Fruit fly (Drosophila melanogaster): ENCODE measurements around the gene Ucp4B.

Gene Ucp4B

dm6 chr2L:6019352-6020131 lies 49.9 kb downstream of the Ucp4B start, which contains the start of gene H2.0 (continued):
- TF ChIP-seq caup (GFP tag; optimal IDR thresholded peaks at IDR 0.05; ENCODE audit: severe bottlenecking) (no peak), trem (tag; optimal IDR thresholded peaks at IDR 0.05) (peak; percentile 23), CG1832 (GFP tag; optimal IDR thresholded peaks at IDR 0.05) (peak; percentile 50), nmo (GFP tag; optimal IDR thresholded peaks at IDR 0.05) (peak; percentile 59), row (GFP tag; IDR thresholded peaks at IDR 0.05) (peak; percentile 67), gem (tag; optimal IDR thresholded peaks at IDR 0.05) (peak; percentile 68), sr (GFP tag; IDR thresholded peaks at IDR 0.05) (peak; percentile 68; the same call in 2 of the 3 replicates), CG16815 (GFP tag; optimal IDR thresholded peaks at IDR 0.05) (peak; percentile 44), CG12391 (tag; optimal IDR thresholded peaks at IDR 0.05) (peak; percentile 45), crol (GFP tag; IDR thresholded peaks at IDR 0.05) (no peak), chn (GFP tag; optimal IDR thresholded peaks at IDR 0.05) (peak; percentile 30), sd (tag; optimal IDR thresholded peaks at IDR 0.05) (peak; percentile 88), CG16863 (GFP tag; optimal IDR thresholded peaks at IDR 0.05) (peak; percentile 13), Ptx1 (GFP tag; IDR thresholded peaks at IDR 0.05) (0 out of 2 replicates have a peak, but pooled peaks have one; percentile 15), Vsx1 (GFP tag; optimal IDR thresholded peaks at IDR 0.05) (peak; percentile 50), CG4707 (GFP tag; optimal IDR thresholded peaks at IDR 0.05) (peak; percentile 1), Bgb (GFP tag; IDR thresholded peaks at IDR 0.05; ENCODE audit: partially characterized antibody) (0 out of 2 replicates have a peak, but pooled peaks have one; percentile 10), org-1 (GFP tag; optimal IDR thresholded peaks at IDR 0.05) (peak; percentile 39), en (GFP tag; optimal IDR thresholded peaks at IDR 0.05) (no peak), oc (tag; optimal IDR thresholded peaks at IDR 0.05) (peak; percentile 6), Kr (GFP tag; optimal IDR thresholded peaks at IDR 0.05) (peak; percentile 7), CG7556 (GFP tag; optimal IDR thresholded peaks at IDR 0.05) (peak; percentile 34), fd96Cb (tag; optimal IDR thresholded peaks at IDR 0.05) (peak; percentile 38), CG9609 (GFP tag; optimal IDR thresholded peaks at IDR 0.05) (no peak), lbe (GFP tag; optimal IDR thresholded peaks at IDR 0.05) (no peak), Doc3 (GFP tag; IDR thresholded peaks at IDR 0.05; ENCODE audit: partially characterized antibody) (no peak), ind (GFP tag; optimal IDR thresholded peaks at IDR 0.05) (no peak), CG2120 (GFP tag; optimal IDR thresholded peaks at IDR 0.05) (peak; percentile 29), Hr3 (GFP tag; optimal IDR thresholded peaks at IDR 0.05) (peak; percentile 8), Med (GFP tag) (peak; percentile 26)

dm6 chr2L:6020535-6020934 lies 50.9 kb downstream of the Ucp4B start, which contains the start of gene CG13996:
CG13996 (plus strand) TSS chr2L:6020835.
- TF ChIP-seq tup (GFP tag; optimal IDR thresholded peaks at IDR 0.05) (no peak), CG8924 (tag; optimal IDR thresholded peaks at IDR 0.05) (no peak), cad (GFP tag; optimal IDR thresholded peaks at IDR 0.05) (no peak), Optix (GFP tag; IDR thresholded peaks at IDR 0.05) (no peak), cas (GFP tag; IDR thresholded peaks at IDR 0.05) (no peak)

Data from whole organism, embryonic.